Worm (Caenorhabditis elegans): ENCODE measurements around the gene him-6.
"Not testable (repeated sequence)": the region's sequence is repeated elsewhere in the genome, so short reads cannot be mapped to it uniquely, and the experiment has no call there.

The him-6 gene

DNA sequence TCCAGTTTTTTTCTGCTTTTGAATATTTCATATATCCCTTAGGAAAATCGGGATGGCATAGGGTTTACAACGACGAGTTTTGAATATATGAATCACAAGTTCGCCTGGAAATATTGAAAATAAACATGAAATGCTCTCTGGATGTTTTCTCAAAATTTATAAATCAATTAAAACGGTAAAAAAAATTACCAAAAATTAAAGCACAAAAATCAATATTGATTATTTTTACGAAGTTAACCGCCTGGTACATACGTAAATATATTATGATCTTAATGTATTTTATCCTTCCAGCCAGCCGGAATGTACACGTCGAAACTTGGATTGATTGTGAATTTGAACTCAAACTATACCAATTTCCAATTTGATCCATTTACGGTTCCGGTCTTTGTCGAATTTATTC, 14.8 kb downstream of the him-6 start, which contains the start of gene sru-17:
Gene sru-17, plus strand, starts transcription at position 301 of the 400 bp plus-strand sequence.
- TF ChIP-seq egl-27 (tag; optimal IDR thresholded peaks at IDR 0.05); ztf-4 (tag; optimal IDR thresholded peaks at IDR 0.05); nhr-43 (tag; optimal IDR thresholded peaks at IDR 0.05; ENCODE audit: poor library complexity, severe bottlenecking): not testable (repeated sequence)

DNA sequence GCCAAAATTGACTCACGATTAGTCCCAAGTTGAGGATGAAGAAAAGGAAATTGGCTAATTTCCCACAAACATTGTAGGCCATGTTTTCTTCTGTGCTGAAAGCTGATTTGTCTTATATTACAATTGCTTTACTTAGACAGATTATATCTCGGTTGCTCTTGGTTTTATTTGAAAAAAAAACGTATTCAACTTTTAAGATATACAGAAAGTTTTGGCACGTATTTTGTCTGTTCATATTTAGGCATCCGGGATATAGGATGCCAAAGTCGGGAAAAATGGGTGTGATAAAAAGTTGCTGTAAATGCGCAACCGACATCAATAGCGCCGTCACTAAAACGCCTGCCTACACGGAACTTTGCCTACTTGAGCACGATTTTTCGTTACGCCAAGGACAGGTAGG, 29.6 kb downstream of the him-6 start, which contains the start of gene tsp-4:
Gene tsp-4, minus strand, starts transcription at position 101 of the 400 bp plus-strand sequence.
- no peak for TF ChIP-seq ceh-9 (tag; optimal IDR thresholded peaks at IDR 0.05)
- no peak for TF ChIP-seq unc-39 (tag; optimal IDR thresholded peaks at IDR 0.05)
- no peak for TF ChIP-seq ZK546.5 (tag; optimal IDR thresholded peaks at IDR 0.05)
- no peak for TF ChIP-seq nhr-43 (tag; optimal IDR thresholded peaks at IDR 0.05; ENCODE audit: poor library complexity, severe bottlenecking)
- no peak for TF ChIP-seq egl-5 (tag; optimal IDR thresholded peaks at IDR 0.05)
- TF ChIP-seq ceh-16 (tag; optimal IDR thresholded peaks at IDR 0.05) = no peak
- no peak for TF ChIP-seq jun-1 (tag; optimal IDR thresholded peaks at IDR 0.05)
- no peak for TF ChIP-seq elt-3 (tag; optimal IDR thresholded peaks at IDR 0.05)
- TF ChIP-seq nhr-67 (tag; optimal IDR thresholded peaks at IDR 0.05) = no peak

- no peak for TF ChIP-seq nhr-23 (tag; optimal IDR thresholded peaks at IDR 0.05)
- TF ChIP-seq ceh-9 (tag; optimal IDR thresholded peaks at IDR 0.05) = no peak
- TF ChIP-seq hmg-11 (tag; optimal IDR thresholded peaks at IDR 0.05) = no peak
- TF ChIP-seq elt-3 (tag; optimal IDR thresholded peaks at IDR 0.05) = no peak
- no peak for TF ChIP-seq skn-1 (tag; optimal IDR thresholded peaks at IDR 0.05)
- TF ChIP-seq lsy-12 (tag; optimal IDR thresholded peaks at IDR 0.05) = no peak
- no peak for TF ChIP-seq nfya-1 (tag; optimal IDR thresholded peaks at IDR 0.05; ENCODE audit: insufficient read depth)
- TF ChIP-seq nhr-237 (tag; optimal IDR thresholded peaks at IDR 0.05) = no peak
- no peak for TF ChIP-seq ztf-4 (tag; optimal IDR thresholded peaks at IDR 0.05)
- no peak for TF ChIP-seq egl-5 (tag; optimal IDR thresholded peaks at IDR 0.05)
- no peak for TF ChIP-seq lin-39 (tag; optimal IDR thresholded peaks at IDR 0.05)
- TF ChIP-seq unc-62 (GFP tag; optimal IDR thresholded peaks at IDR 0.05) = no peak
- no peak for TF ChIP-seq nhr-11 (tag; optimal IDR thresholded peaks at IDR 0.05)
- no peak for TF ChIP-seq eor-1 (tag; optimal IDR thresholded peaks at IDR 0.05)
- TF ChIP-seq fkh-2 (tag; optimal IDR thresholded peaks at IDR 0.05) = no peak
- no peak for TF ChIP-seq elt-2 (tag; optimal IDR thresholded peaks at IDR 0.05)
These were observed 31.9 kb downstream of the him-6 start, which contains the start of gene sru-13 for ce11 chrIV:12522521-12522920. sru-13 (minus strand) TSS chrIV:12522621.

- TF ChIP-seq jun-1 (tag; optimal IDR thresholded peaks at IDR 0.05) = no peak
- TF ChIP-seq elt-3 (tag; optimal IDR thresholded peaks at IDR 0.05) = no peak
- TF ChIP-seq nhr-77 (tag; optimal IDR thresholded peaks at IDR 0.05) = no peak
- no peak for TF ChIP-seq nhr-12 (tag; optimal IDR thresholded peaks at IDR 0.05)
- TF ChIP-seq ceh-9 (tag; optimal IDR thresholded peaks at IDR 0.05) = no peak
- no peak for TF ChIP-seq pqm-1 (tag; optimal IDR thresholded peaks at IDR 0.05)
- no peak for TF ChIP-seq mdl-1 (tag; optimal IDR thresholded peaks at IDR 0.05)
These were observed 34.8 kb downstream of the him-6 start, which contains the start of gene eak-4 for ce11 chrIV:12525409-12525808. eak-4 (minus strand) TSS chrIV:12525509.

DNA sequence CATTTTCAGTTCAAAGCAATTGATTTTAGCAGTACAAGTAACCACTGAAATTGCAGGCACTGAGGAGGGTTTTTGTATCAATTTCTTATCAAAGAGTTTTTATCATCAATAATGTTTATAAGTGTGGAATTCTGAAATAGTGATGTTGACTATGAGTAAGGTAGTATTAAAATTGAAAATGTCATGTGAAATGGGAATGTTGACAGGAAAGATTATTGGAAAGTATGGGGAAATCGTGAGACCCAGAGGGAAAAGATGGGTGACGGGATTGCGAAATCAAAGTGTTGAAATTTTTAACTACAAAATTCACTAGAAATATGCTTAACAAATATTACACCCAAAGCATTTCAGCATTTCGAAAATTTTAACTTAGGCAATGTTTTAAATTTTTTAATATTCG, 36.6 kb downstream of the him-6 start, which contains the start of gene F53B2.8:
Gene F53B2.8, minus strand, starts transcription at position 180 of the 400 bp plus-strand sequence.
- peak; percentile 71 for TF ChIP-seq pqm-1 (tag; optimal IDR thresholded peaks at IDR 0.05)
- peak; percentile 0 for TF ChIP-seq snpc-4 (tag; optimal IDR thresholded peaks at IDR 0.05)
- no peak for TF ChIP-seq eor-1 (tag; optimal IDR thresholded peaks at IDR 0.05)
- TF ChIP-seq pha-4 (tag; optimal IDR thresholded peaks at IDR 0.05) = peak; percentile 86
- TF ChIP-seq jun-1 (tag; optimal IDR thresholded peaks at IDR 0.05) = peak; percentile 78
- no peak for TF ChIP-seq lin-15B (tag; optimal IDR thresholded peaks at IDR 0.05)
- TF ChIP-seq elt-2 (tag; optimal IDR thresholded peaks at IDR 0.05) = peak; percentile 92
- peak; percentile 41 for TF ChIP-seq skn-1 (tag; optimal IDR thresholded peaks at IDR 0.05)
- TF ChIP-seq R02D3.7 (tag; optimal IDR thresholded peaks at IDR 0.05) = no peak

- no peak for TF ChIP-seq pha-4 (tag; optimal IDR thresholded peaks at IDR 0.05)
- no peak for TF ChIP-seq ceh-9 (tag; optimal IDR thresholded peaks at IDR 0.05)
- no peak for TF ChIP-seq nhr-25 (tag; optimal IDR thresholded peaks at IDR 0.05)
- TF ChIP-seq lin-39 (tag; optimal IDR thresholded peaks at IDR 0.05) = no peak
- no peak for TF ChIP-seq ceh-82 (tag; optimal IDR thresholded peaks at IDR 0.05)
- TF ChIP-seq skn-1 (tag; optimal IDR thresholded peaks at IDR 0.05) = no peak
- TF ChIP-seq nhr-23 (tag; optimal IDR thresholded peaks at IDR 0.05) = no peak
These were observed 40.5 kb downstream of the him-6 start, which contains the start of gene F53B2.5 for ce11 chrIV:12531047-12531446. F53B2.5 (minus strand) TSS chrIV:12531147.
